Fruit fly (Drosophila melanogaster): ENCODE measurements around the gene Akap200.

Akap200 gene

DNA sequence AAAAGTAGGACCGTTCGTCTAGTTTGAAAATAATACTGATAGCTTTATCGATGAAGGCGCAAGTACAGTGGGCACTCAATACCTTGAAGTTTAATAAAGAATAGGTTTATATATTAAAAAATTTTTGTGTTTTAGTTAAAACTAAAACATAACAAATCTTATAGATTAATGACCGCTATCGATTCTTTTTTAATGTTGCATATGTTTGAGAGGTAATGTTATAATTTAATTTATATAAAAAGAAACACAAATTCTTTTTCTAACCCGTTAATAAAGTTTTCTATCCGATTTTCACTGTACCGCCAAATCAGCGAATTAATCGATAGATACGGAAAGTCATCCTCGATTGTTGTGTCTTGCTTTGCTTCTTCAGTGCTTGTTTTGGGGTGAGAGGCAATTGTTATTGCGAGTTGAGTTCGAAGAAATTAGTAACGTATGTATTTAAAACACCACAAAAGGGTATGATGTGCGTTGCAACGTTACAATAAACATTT, 31.3 kb upstream of the Akap200 start, which contains the start of the genes Dad1 and CG13384:
Dad1 (minus strand) TSS at position 30 of the 494 bp plus-strand sequence.
CG13384 (plus strand) TSS at position 348 of the 494 bp plus-strand sequence.
- peak; percentile 57 for TF ChIP-seq CG3065 (GFP tag; optimal IDR thresholded peaks at IDR 0.05)
- TF ChIP-seq CG14050 (GFP tag; IDR thresholded peaks at IDR 0.05) = peak; percentile 79
- peak; percentile 86 for TF ChIP-seq Usf (GFP tag; optimal IDR thresholded peaks at IDR 0.05)
- TF ChIP-seq CG1647 (GFP tag; optimal IDR thresholded peaks at IDR 0.05) = peak; percentile 32
- TF ChIP-seq sd (tag; optimal IDR thresholded peaks at IDR 0.05) = no peak
- TF ChIP-seq cwo (GFP tag; optimal IDR thresholded peaks at IDR 0.05) = peak; percentile 90
- peak; percentile 91 for TF ChIP-seq Nf-YC (tag; optimal IDR thresholded peaks at IDR 0.05)
- TF ChIP-seq fru (optimal IDR thresholded peaks at IDR 0.05) = no peak
- peak; percentile 96 for TF ChIP-seq CG17829 (tag; optimal IDR thresholded peaks at IDR 0.05)
- peak; percentile 79 for TF ChIP-seq HHEX (GFP tag; optimal IDR thresholded peaks at IDR 0.05)
- TF ChIP-seq NfI (GFP tag; optimal IDR thresholded peaks at IDR 0.05) = peak; percentile 91
- TF ChIP-seq slp2 (GFP tag; optimal IDR thresholded peaks at IDR 0.05) = no peak
- peak; percentile 82 for TF ChIP-seq CG17612 (GFP tag; IDR thresholded peaks at IDR 0.05)
- TF ChIP-seq sc (optimal IDR thresholded peaks at IDR 0.05) = no peak
- TF ChIP-seq sc (GFP tag; optimal IDR thresholded peaks at IDR 0.05) = peak; percentile 72
- no peak for TF ChIP-seq CG4282 (GFP tag; optimal IDR thresholded peaks at IDR 0.05)
- TF ChIP-seq CG8290 (GFP tag; optimal IDR thresholded peaks at IDR 0.05) = peak; percentile 76
- peak in 1 of 2 experiments; percentile 36 for TF ChIP-seq CG8290 (tag; optimal IDR thresholded peaks at IDR 0.05)
- TF ChIP-seq ham (GFP tag; IDR thresholded peaks at IDR 0.05) = peak; percentile 74; the same call in 1 of the 2 replicates
- TF ChIP-seq crol (GFP tag; IDR thresholded peaks at IDR 0.05) = peak; percentile 14; the same call in 1 of the 2 replicates
- peak; percentile 62 to 93 for TF ChIP-seq dpn (GFP tag; optimal IDR thresholded peaks at IDR 0.05)
- TF ChIP-seq Med (GFP tag) = peak; percentile 78
- peak; percentile 86 for TF ChIP-seq CG12942 (GFP tag; optimal IDR thresholded peaks at IDR 0.05)
- TF ChIP-seq CG18011 (GFP tag; optimal IDR thresholded peaks at IDR 0.05) = peak; percentile 78
- peak; percentile 92 for TF ChIP-seq az2 (GFP tag; optimal IDR thresholded peaks at IDR 0.05)
- peak; percentile 98 for TF ChIP-seq CoRest (tag; optimal IDR thresholded peaks at IDR 0.05)
- TF ChIP-seq Sin3A (optimal IDR thresholded peaks at IDR 0.05) = no peak
- TF ChIP-seq CG6689 (GFP tag; IDR thresholded peaks at IDR 0.05) = peak; percentile 94
- TF ChIP-seq Rx (GFP tag; IDR thresholded peaks at IDR 0.05) = peak; percentile 58
- TF ChIP-seq Atf6 (GFP tag; IDR thresholded peaks at IDR 0.05) = peak; percentile 93
- peak; percentile 89 for TF ChIP-seq BtbVII (GFP tag; optimal IDR thresholded peaks at IDR 0.05)
- TF ChIP-seq pros (GFP tag; optimal IDR thresholded peaks at IDR 0.05) = peak; percentile 78
- TF ChIP-seq en (GFP tag; optimal IDR thresholded peaks at IDR 0.05) = no peak
- TF ChIP-seq eyg (GFP tag; optimal IDR thresholded peaks at IDR 0.05) = no peak
- peak; percentile 93 for TF ChIP-seq CG9727 (GFP tag; optimal IDR thresholded peaks at IDR 0.05)
- TF ChIP-seq CG3281 (GFP tag; optimal IDR thresholded peaks at IDR 0.05) = peak; percentile 95
- peak; percentile 92 for TF ChIP-seq CG1602 (GFP tag; optimal IDR thresholded peaks at IDR 0.05)
- TF ChIP-seq h (optimal IDR thresholded peaks at IDR 0.05) = no peak
- peak; percentile 81 for TF ChIP-seq D19A (tag; optimal IDR thresholded peaks at IDR 0.05)
- TF ChIP-seq CG9817 (tag; optimal IDR thresholded peaks at IDR 0.05) = peak; percentile 94
- peak; percentile 6 for TF ChIP-seq CG12769 (tag; optimal IDR thresholded peaks at IDR 0.05)
- TF ChIP-seq CG7271 (tag; optimal IDR thresholded peaks at IDR 0.05) = peak; percentile 82
- peak; percentile 94 for TF ChIP-seq Abd-B (GFP tag; optimal IDR thresholded peaks at IDR 0.05)
- TF ChIP-seq Dll (GFP tag; IDR thresholded peaks at IDR 0.05; ENCODE audit: partially characterized antibody) = peak; percentile 68; the same call in 3 of the 4 replicates
- TF ChIP-seq CG6791 (GFP tag; IDR thresholded peaks at IDR 0.05; ENCODE audit: partially characterized antibody) = no peak; the same call in 2 of the 3 replicates
- peak; percentile 96 for TF ChIP-seq sug (tag; optimal IDR thresholded peaks at IDR 0.05)
- peak; percentile 62 for TF ChIP-seq wor (GFP tag; IDR thresholded peaks at IDR 0.05)
- peak; percentile 95 for TF ChIP-seq CG10543 (GFP tag; optimal IDR thresholded peaks at IDR 0.05)
- TF ChIP-seq zfh1 (GFP tag; IDR thresholded peaks at IDR 0.05) = peak; percentile 85
- peak; percentile 88 for TF ChIP-seq CG6854 (GFP tag; optimal IDR thresholded peaks at IDR 0.05)
- peak; percentile 92 for TF ChIP-seq CG10267 (tag; optimal IDR thresholded peaks at IDR 0.05)
- peak; percentile 87 for TF ChIP-seq salm (tag; optimal IDR thresholded peaks at IDR 0.05)

All from whole organism, embryonic.